Worm (Caenorhabditis elegans): ENCODE results near the gene gcy-20.

DNA sequence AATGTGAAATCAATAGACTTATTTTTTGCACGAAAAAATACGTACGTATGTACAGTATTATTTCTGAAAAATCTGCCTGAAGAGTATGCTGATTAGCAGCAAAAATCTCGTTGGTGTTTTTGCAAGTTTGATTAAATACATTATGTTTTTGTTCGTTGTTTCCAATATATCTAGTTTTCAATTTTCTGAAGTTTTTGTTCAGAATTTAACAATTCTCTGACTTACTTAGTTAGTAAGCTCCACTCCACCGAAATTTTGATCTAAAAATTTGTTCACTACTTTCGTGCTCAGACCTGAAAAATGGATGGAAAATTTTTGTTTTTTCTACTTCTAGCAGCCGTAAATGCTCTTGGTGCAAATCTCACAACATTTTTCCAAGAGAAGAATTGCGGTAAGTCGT is 48.7 kb downstream of the gcy-20 start, which contains the start of gene irld-26:
- no peak for TF ChIP-seq skn-1 (tag; optimal IDR thresholded peaks at IDR 0.05)
- TF ChIP-seq fkh-10 (GFP tag; optimal IDR thresholded peaks at IDR 0.05) = no peak
- no peak for TF ChIP-seq aly-2 (tag; optimal IDR thresholded peaks at IDR 0.05)
- no peak for TF ChIP-seq ZK546.5 (tag; optimal IDR thresholded peaks at IDR 0.05)
- no peak for TF ChIP-seq egl-27 (tag; optimal IDR thresholded peaks at IDR 0.05)
- TF ChIP-seq nhr-23 (tag; optimal IDR thresholded peaks at IDR 0.05) = no peak
- no peak for TF ChIP-seq ztf-11 (tag; optimal IDR thresholded peaks at IDR 0.05)

Measured in whole organism, L3 larva.